Worm (Caenorhabditis elegans) whole organism, young adult: ENCODE measurements around the gene msrp-6.
"Not testable (repeated sequence)": the region's sequence is repeated elsewhere in the genome, so short reads cannot be mapped to it uniquely, and the experiment has no call there.

Experiments used
- B0261.1 ChIP-seq: sonication (generic microtip); optimal IDR thresholded peaks from 2 replicates; lab custom pipeline; 2016; ENCODE audit warnings: mild to moderate bottlenecking, missing genetic modification characterization, moderate library complexity, missing compliant biosample characterization
- B0336.3 ChIP-seq: fragments of 200-800 bp; sonication (Bioruptor generic); IDR thresholded peaks from 2 replicates; pipeline ENCODE4 v1.3.6; 2022; ENCODE audit warnings: missing genetic modification characterization, missing compliant biosample characterization
- T07F8.4 ChIP-seq: sonication (generic microtip); optimal IDR thresholded peaks from 2 replicates; lab custom pipeline; 2016; ENCODE audit warnings: mild to moderate bottlenecking, missing genetic modification characterization, moderate library complexity, missing compliant biosample characterization
- bed-2 ChIP-seq: fragments of 200-800 bp; sonication (Bioruptor generic); IDR thresholded peaks from 2 replicates; pipeline ENCODE4 v1.3.6; 2022; ENCODE audit warnings: missing genetic modification reagents, missing genetic modification characterization, missing compliant biosample characterization
- die-1 ChIP-seq: sonication (generic microtip); optimal IDR thresholded peaks from 2 replicates; lab custom pipeline; 2016; ENCODE audit warnings: missing genotype, mild to moderate bottlenecking, missing genetic modification characterization, missing compliant biosample characterization
- dpff-1 ChIP-seq: sonication (generic microtip); optimal IDR thresholded peaks from 2 replicates; lab custom pipeline; 2017; ENCODE audit warnings: mild to moderate bottlenecking, missing genetic modification characterization, missing compliant biosample characterization
- gei-17 ChIP-seq: fragments of 200-800 bp; sonication (Bioruptor generic); optimal IDR thresholded peaks from 2 replicates; lab custom pipeline; 2018; ENCODE audit warnings: mild to moderate bottlenecking, missing genetic modification characterization, missing compliant biosample characterization
- him-1 ChIP-seq: sonication (generic microtip); optimal IDR thresholded peaks from 2 replicates; lab custom pipeline; 2016; ENCODE audit warnings: missing genotype, missing genetic modification reagents, missing genetic modification characterization, missing compliant biosample characterization
- lin-26 ChIP-seq: fragments of 200-800 bp; sonication (Bioruptor generic); IDR thresholded peaks from 2 replicates; pipeline ENCODE4 v1.3.6; 2022; ENCODE audit warnings: missing genetic modification reagents, missing genetic modification characterization, missing compliant biosample characterization
- lin-54 ChIP-seq: fragments of 200-800 bp; sonication (Bioruptor generic); optimal IDR thresholded peaks from 2 replicates; lab custom pipeline; 2018; ENCODE audit warnings: mild to moderate bottlenecking, missing genetic modification characterization, missing compliant biosample characterization
- lsl-1 ChIP-seq: fragments of 200-800 bp; sonication (Bioruptor generic); optimal IDR thresholded peaks from 2 replicates; lab custom pipeline; 2018; ENCODE audit warnings: mild to moderate bottlenecking, missing genetic modification characterization, moderate library complexity, missing compliant biosample characterization
- nfya-2 ChIP-seq: fragments of 200-800 bp; sonication (Bioruptor generic); IDR thresholded peaks from 2 replicates; pipeline ENCODE4 v1.3.6; 2022; ENCODE audit warnings: missing genetic modification reagents, missing genetic modification characterization, missing compliant biosample characterization
- snpc-3.4 ChIP-seq: sonication (generic microtip); optimal IDR thresholded peaks from 2 replicates; lab custom pipeline; 2017; ENCODE audit warnings: missing genetic modification characterization, mild to moderate bottlenecking, missing compliant biosample characterization, antibody characterized with exemption, moderate library complexity, missing genotype, missing genetic modification reagents

Gene msrp-6

ce11 chrII:2665081-2665480 lies 45.8 kb downstream of the msrp-6 start, which contains the start of gene F22E5.2:
Gene F22E5.2 (plus strand): TSS chrII:2665381.
- TF ChIP-seq B0261.1 (tag; lab: Kevin White, UChicago); snpc-3.4 (tag; lab: Kevin White, UChicago); him-1: not testable (repeated sequence)
- TF ChIP-seq, all 124 proteins: peak for 0; not testable (repeated sequence) for 124

ce11 chrII:2665606-2666005 lies 46.4 kb downstream of the msrp-6 start, which contains the start of gene F22E5.22:
Gene F22E5.22 (plus strand): TSS chrII:2665906.
- TF ChIP-seq bed-2 (GFP tag; lab: Robert Waterston, UW) = no peak
- no peak for TF ChIP-seq T07F8.4 (tag; lab: Kevin White, UChicago)
- no peak for TF ChIP-seq dpff-1 (tag; lab: Kevin White, UChicago)
- no peak for TF ChIP-seq die-1 (tag; lab: Kevin White, UChicago)
- TF ChIP-seq nfya-2 (GFP tag; lab: Robert Waterston, UW) = no peak
- no peak for TF ChIP-seq lin-54 (GFP tag; lab: Kevin White, UChicago)
- no peak for TF ChIP-seq lsl-1 (GFP tag; lab: Kevin White, UChicago)
- TF ChIP-seq B0336.3 (GFP tag; lab: Robert Waterston, UW) = no peak
- TF ChIP-seq gei-17 (GFP tag; lab: Kevin White, UChicago) = no peak
- no peak for TF ChIP-seq lin-26 (GFP tag; lab: Robert Waterston, UW)
